Fruit fly (Drosophila melanogaster) whole organism, embryonic: ENCODE measurements around the gene CG1971.

Experiments
- BtbVII ChIP-seq: fragments of 200-800 bp; sonication (Bioruptor generic); optimal IDR thresholded peaks from 3 replicates; lab custom pipeline; 2017; ENCODE audit warnings: missing biosample characterization, mild to moderate bottlenecking, missing genetic modification characterization
- CG10147 ChIP-seq: fragments of 200-800 bp; sonication (Bioruptor generic); optimal IDR thresholded peaks from 2 replicates; lab custom pipeline; 2019; ENCODE audit warnings: missing biosample characterization, mild to moderate bottlenecking, missing genetic modification characterization, moderate library complexity
- CG10431 ChIP-seq: fragments of 200-800 bp; sonication (Bioruptor generic); optimal IDR thresholded peaks from 3 replicates; lab custom pipeline; 2018; ENCODE audit warnings: missing biosample characterization, mild to moderate bottlenecking, missing genetic modification characterization
- CG12219 ChIP-seq: fragments of 200-800 bp; sonication (Bioruptor generic); optimal IDR thresholded peaks from 3 replicates; lab custom pipeline; 2018; ENCODE audit warnings: missing biosample characterization, mild to moderate bottlenecking, missing genetic modification characterization
- CG13296 ChIP-seq: fragments of 200-800 bp; sonication (Bioruptor generic); optimal IDR thresholded peaks from 3 replicates; lab custom pipeline; 2018; ENCODE audit warnings: missing biosample characterization, mild to moderate bottlenecking, missing genetic modification characterization
- CG13424 ChIP-seq: fragments of 200-800 bp; sonication (Bioruptor generic); optimal IDR thresholded peaks from 2 replicates; lab custom pipeline; 2019; ENCODE audit warnings: missing biosample characterization, mild to moderate bottlenecking, missing genetic modification characterization, moderate library complexity
- CG14667 ChIP-seq: fragments of 200-800 bp; sonication (Bioruptor generic); IDR thresholded peaks from 2 replicates; pipeline ENCODE4 v1.3.6; 2022; ENCODE audit warnings: missing biosample characterization, missing genetic modification characterization
- CG14710 ChIP-seq: fragments of 200-800 bp; sonication (Bioruptor generic); optimal IDR thresholded peaks from 3 replicates; lab custom pipeline; 2019; ENCODE audit warnings: missing biosample characterization, mild to moderate bottlenecking, missing genetic modification characterization, moderate library complexity
- CG14860 ChIP-seq: fragments of 200-800 bp; sonication (Bioruptor generic); IDR thresholded peaks from 3 replicates; pipeline ENCODE4 v1.3.6; 2022; ENCODE audit warnings: missing biosample characterization, missing genetic modification characterization; ENCODE audit not compliant: partially characterized antibody
- CG15479 ChIP-seq: fragments of 200-800 bp; sonication (Bioruptor generic); optimal IDR thresholded peaks from 3 replicates; lab custom pipeline; 2019; ENCODE audit warnings: missing biosample characterization, mild to moderate bottlenecking, missing genetic modification characterization, moderate library complexity
- CG1603 ChIP-seq: fragments of 200-800 bp; sonication (Bioruptor generic); optimal IDR thresholded peaks from 2 replicates; lab custom pipeline; 2019; ENCODE audit warnings: missing biosample characterization, mild to moderate bottlenecking, missing genetic modification characterization, moderate library complexity
- CG17328 ChIP-seq: fragments of 200-800 bp; sonication (Bioruptor generic); IDR thresholded peaks from 2 replicates; pipeline ENCODE4 v1.3.6; 2022; ENCODE audit warnings: missing biosample characterization, missing genetic modification characterization
- CG17385 ChIP-seq: fragments of 200-800 bp; sonication (Bioruptor generic); optimal IDR thresholded peaks from 3 replicates; lab custom pipeline; 2018; ENCODE audit warnings: missing biosample characterization, mild to moderate bottlenecking, missing genetic modification characterization
- CG18599 ChIP-seq: fragments of 200-800 bp; sonication (Bioruptor generic); optimal IDR thresholded peaks from 3 replicates; lab custom pipeline; 2017; ENCODE audit warnings: missing biosample characterization, missing genetic modification characterization, mild to moderate bottlenecking, moderate library complexity, missing genetic modification reagents
- CG5245 ChIP-seq: fragments of 200-800 bp; sonication (Bioruptor generic); optimal IDR thresholded peaks from 3 replicates; lab custom pipeline; 2016; ENCODE audit warnings: missing biosample characterization, missing genetic modification characterization
- CG6175 ChIP-seq: fragments of 200-800 bp; sonication (Bioruptor generic); IDR thresholded peaks from 3 replicates; pipeline ENCODE4 v1.3.6; 2022; ENCODE audit warnings: missing biosample characterization, missing genetic modification characterization
- CG8924 ChIP-seq: fragments of 200-800 bp; optimal IDR thresholded peaks from 3 replicates; lab custom pipeline; 2019; ENCODE audit warnings: missing biosample characterization, mild to moderate bottlenecking, missing genetic modification characterization, moderate library complexity
- CG9817 ChIP-seq: fragments of 200-800 bp; sonication (Bioruptor generic); optimal IDR thresholded peaks from 2 replicates; lab custom pipeline; 2018; ENCODE audit warnings: missing biosample characterization, mild to moderate bottlenecking, missing genetic modification characterization, moderate library complexity
- D19A ChIP-seq: fragments of 200-800 bp; optimal IDR thresholded peaks from 3 replicates; lab custom pipeline; 2019; ENCODE audit warnings: missing biosample characterization, mild to moderate bottlenecking, missing genetic modification characterization, moderate library complexity
- Dfd ChIP-seq, 2 experiments: fragments of >200 bp; optimal IDR thresholded peaks; 2 replicates each; lab custom pipeline; 2017; ENCODE audit warnings: missing biosample characterization in 2 of 2, missing genetic modification characterization in 2 of 2
- HHEX ChIP-seq: fragments of 200-800 bp; sonication (Bioruptor generic); optimal IDR thresholded peaks from 3 replicates; lab custom pipeline; 2017; ENCODE audit warnings: missing biosample characterization, mild to moderate bottlenecking, missing genetic modification characterization, missing genetic modification reagents
- HLH3B ChIP-seq: fragments of 200-800 bp; sonication (Bioruptor generic); IDR thresholded peaks from 2 replicates; pipeline ENCODE4 v1.3.6; 2022; ENCODE audit warnings: missing biosample characterization, missing genetic modification characterization
- Hmr ChIP-seq: fragments of 200-800 bp; sonication (Bioruptor generic); optimal IDR thresholded peaks from 3 replicates; lab custom pipeline; 2017; ENCODE audit warnings: mild to moderate bottlenecking, missing biosample characterization, missing genetic modification reagents, missing genetic modification characterization
- Med ChIP-seq: fragments of 200-800 bp; sonication (Bioruptor generic); peaks from one replicate; lab custom pipeline; 2016; ENCODE audit warnings: missing biosample characterization, missing genetic modification characterization, mild to moderate bottlenecking, inconsistent platforms, moderate library complexity
- Oaz ChIP-seq: fragments of 200-800 bp; sonication (Bioruptor generic); IDR thresholded peaks from 2 replicates; pipeline ENCODE4 v1.3.6; 2022; ENCODE audit warnings: missing biosample characterization, missing genetic modification characterization
- Pdp1 ChIP-seq, 2 experiments: fragments of 200-800 bp; sonication (Bioruptor generic); optimal IDR thresholded peaks; 3 replicates each; lab custom pipeline; 2016; ENCODE audit warnings: missing biosample characterization in 2 of 2, missing genetic modification characterization in 2 of 2, mild to moderate bottlenecking in 1 of 2, moderate library complexity in 1 of 2
- Sry-β ChIP-seq: fragments of 200-800 bp; sonication (Bioruptor generic); optimal IDR thresholded peaks from 2 replicates; lab custom pipeline; 2018; ENCODE audit warnings: missing biosample characterization, mild to moderate bottlenecking, missing genetic modification characterization, moderate library complexity
- Xrp1 ChIP-seq: fragments of 200-800 bp; sonication (Bioruptor generic); IDR thresholded peaks from 2 replicates; pipeline ENCODE4 v1.3.6; 2022; ENCODE audit warnings: missing biosample characterization, missing genetic modification characterization
- ato ChIP-seq: fragments of 200-800 bp; sonication (Bioruptor generic); IDR thresholded peaks from 2 replicates; pipeline ENCODE4 v1.3.6; 2022; ENCODE audit warnings: missing biosample characterization, missing genetic modification characterization; ENCODE audit not compliant: partially characterized antibody
- bsh ChIP-seq, 2 experiments: fragments of 200-800 bp; sonication (Bioruptor generic); optimal IDR thresholded peaks; 2 replicates each; lab custom pipeline; 2017 to 2018; ENCODE audit warnings: mild to moderate bottlenecking in 2 of 2, missing biosample characterization in 2 of 2, missing genetic modification characterization in 2 of 2, moderate library complexity in 1 of 2
- cas ChIP-seq: fragments of 200-800 bp; sonication (Bioruptor generic); IDR thresholded peaks from 2 replicates; pipeline ENCODE4 v1.3.6; 2022; ENCODE audit warnings: missing biosample characterization, missing genetic modification characterization
- chn ChIP-seq: fragments of 200-800 bp; sonication (Bioruptor generic); optimal IDR thresholded peaks from 2 replicates; lab custom pipeline; 2016; ENCODE audit warnings: missing biosample characterization, missing genetic modification characterization
- fd64A ChIP-seq: fragments of 200-800 bp; sonication (Bioruptor generic); optimal IDR thresholded peaks from 3 replicates; lab custom pipeline; 2018; ENCODE audit warnings: missing biosample characterization, mild to moderate bottlenecking, missing genetic modification characterization
- gce ChIP-seq: fragments of 200-800 bp; sonication (Bioruptor generic); IDR thresholded peaks from 3 replicates; pipeline ENCODE4 v1.3.6; 2022; ENCODE audit warnings: missing biosample characterization, missing genetic modification characterization
- gfzf ChIP-seq: fragments of 200-800 bp; sonication (Bioruptor generic); optimal IDR thresholded peaks from 2 replicates; lab custom pipeline; 2016; ENCODE audit warnings: missing biosample characterization, mild to moderate bottlenecking, missing genetic modification characterization, moderate library complexity
- her ChIP-seq: fragments of 200-800 bp; sonication (Bioruptor generic); optimal IDR thresholded peaks from 2 replicates; lab custom pipeline; 2016; ENCODE audit warnings: missing biosample characterization, missing genetic modification characterization
- hkb ChIP-seq, 2 experiments: fragments of 200-800 bp in 1 of 2; fragments of >200 bp in 1 of 2; sonication (Bioruptor generic) in 1 of 2; IDR thresholded peaks in 1 of 2; optimal IDR thresholded peaks in 1 of 2; 2 replicates each; pipeline versions ENCODE4 v1.3.6 to Lab custom; 2017 to 2022; ENCODE audit warnings: missing biosample characterization in 1 of 2, missing genetic modification characterization in 1 of 2
- onecut ChIP-seq: fragments of 200-800 bp; sonication (Bioruptor generic); IDR thresholded peaks from 2 replicates; pipeline ENCODE4 v1.3.6; 2022; ENCODE audit warnings: missing biosample characterization, missing genetic modification characterization
- schlank ChIP-seq: fragments of 200-800 bp; sonication (Bioruptor generic); optimal IDR thresholded peaks from 2 replicates; lab custom pipeline; 2018; ENCODE audit warnings: missing biosample characterization, mild to moderate bottlenecking, missing genetic modification characterization
- sens ChIP-seq: fragments of 200-800 bp; sonication (Bioruptor generic); peaks from one replicate; lab custom pipeline; 2016; ENCODE audit warnings: missing biosample characterization, missing genetic modification characterization
- unpg ChIP-seq: fragments of 200-800 bp; sonication (Bioruptor generic); optimal IDR thresholded peaks from 3 replicates; lab custom pipeline; 2018; ENCODE audit warnings: missing biosample characterization, mild to moderate bottlenecking, missing genetic modification characterization, moderate library complexity
- vnd ChIP-seq: fragments of 200-800 bp; sonication (Bioruptor generic); IDR thresholded peaks from 3 replicates; pipeline ENCODE4 v1.3.6; 2022; ENCODE audit warnings: missing biosample characterization, missing genetic modification characterization; ENCODE audit not compliant: partially characterized antibody

Gene CG1971

dm6 chr3R:31758587-31759167 is 46.6 kb upstream of the CG1971 start, which contains the start of gene CG2187 (continued):
- TF ChIP-seq unpg (GFP tag; lab: Kevin White, UChicago) (peak; percentile 16), fd64A (GFP tag; lab: Kevin White, UChicago) (peak; percentile 46), CG13296 (GFP tag; lab: Kevin White, UChicago) (peak; percentile 5), CG18599 (GFP tag; lab: Kevin White, UChicago) (peak; percentile 45), CG9817 (tag; lab: Kevin White, UChicago) (no peak), chn (GFP tag; lab: Kevin White, UChicago) (no peak), Sry-β (GFP tag; lab: Kevin White, UChicago) (no peak), BtbVII (GFP tag; lab: Kevin White, UChicago) (peak; percentile 32), CG12219 (GFP tag; lab: Kevin White, UChicago) (peak; percentile 9), Med (peak; percentile 75), schlank (peak; percentile 37), CG15479 (GFP tag; lab: Kevin White, UChicago) (peak; percentile 27), gfzf (no peak), CG13424 (tag; lab: Kevin White, UChicago) (peak; percentile 25), hkb (optimal IDR thresholded peaks at IDR 0.05; lab: Kevin White, UChicago) (no peak), hkb (GFP tag; IDR thresholded peaks at IDR 0.05; lab: Robert Waterston, UW) (peak; percentile 13; the same call in 1 of the 2 replicates), D19A (tag; lab: Kevin White, UChicago) (no peak), her (GFP tag; lab: Kevin White, UChicago) (no peak), CG17385 (GFP tag; lab: Kevin White, UChicago) (peak; percentile 7), Xrp1 (GFP tag; lab: Robert Waterston, UW) (0 out of 2 replicates have a peak, but pooled peaks have one; percentile 30), Dfd (GFP tag; optimal IDR thresholded peaks at IDR 0.05; lab: Kevin White, UChicago) (no peak), CG10431 (peak; percentile 25), onecut (GFP tag; lab: Robert Waterston, UW) (peak; percentile 20; the same call in 1 of the 2 replicates), CG14667 (no peak), CG17328 (GFP tag; lab: Robert Waterston, UW) (peak; percentile 20; the same call in 1 of the 2 replicates), HLH3B (GFP tag; lab: Robert Waterston, UW) (peak; percentile 22; the same call in 1 of the 2 replicates), ato (GFP tag; lab: Robert Waterston, UW) (no peak), CG1603 (tag; lab: Kevin White, UChicago) (peak; percentile 18), HHEX (peak; percentile 11), CG5245 (no peak), CG14710 (tag; lab: Kevin White, UChicago) (peak; percentile 0), bsh (GFP tag; optimal IDR thresholded peaks at IDR 0.05; lab: Kevin White, UChicago) (peak in 1 of 2 experiments; percentile 29), gce (GFP tag; lab: Robert Waterston, UW) (no peak), Hmr (GFP tag; lab: Kevin White, UChicago) (peak; percentile 17), CG8924 (tag; lab: Kevin White, UChicago) (peak; percentile 6), sens (GFP tag; lab: Kevin White, UChicago) (peak; percentile 36), CG10147 (GFP tag; lab: Kevin White, UChicago) (no peak)

dm6 chr3R:31761529-31762009 is 43.7 kb upstream of the CG1971 start, which contains the start of gene Smvt:
Gene Smvt, minus strand, starts transcription at chr3R:31761579.
- TF ChIP-seq cas (GFP tag; lab: Robert Waterston, UW) (no peak), vnd (GFP tag; lab: Robert Waterston, UW) (0 out of 3 replicates have a peak, but pooled peaks have one; percentile 16), CG14860 (GFP tag; lab: Robert Waterston, UW) (no peak), Pdp1 (GFP tag; optimal IDR thresholded peaks at IDR 0.05; lab: Kevin White, UChicago) (peak in 1 of 2 experiments; percentile 80), Oaz (GFP tag; lab: Robert Waterston, UW) (no peak), CG6175 (GFP tag; lab: Robert Waterston, UW) (no peak), CG15479 (GFP tag; lab: Kevin White, UChicago) (peak; percentile 10)
- TF ChIP-seq, all 482 proteins: peak for 3
